Worm (Caenorhabditis elegans) whole organism, L1 larva: ENCODE results near the gene fat-7.

Source experiments
- C34B4.2 ChIP-seq: sonication (generic microtip); optimal IDR thresholded peaks from 2 replicates; lab custom pipeline; 2017; ENCODE audit warnings: mild to moderate bottlenecking, missing genetic modification characterization, missing compliant biosample characterization
- Y116A8C.19 ChIP-seq: sonication (generic microtip); optimal IDR thresholded peaks from 2 replicates; lab custom pipeline; 2016; ENCODE audit warnings: missing compliant biosample characterization, missing genetic modification characterization, borderline replicate concordance
- ama-1 ChIP-seq: fragments of 150-350 bp; optimal IDR thresholded peaks from 2 replicates; lab custom pipeline; 2014
- ceh-8 ChIP-seq: fragments of 200-800 bp; sonication (Bioruptor generic); optimal IDR thresholded peaks from 2 replicates; lab custom pipeline; 2018; ENCODE audit warnings: mild to moderate bottlenecking, missing genetic modification characterization, moderate library complexity, missing compliant biosample characterization
- ceh-90 ChIP-seq: sonication (generic microtip); optimal IDR thresholded peaks from 2 replicates; lab custom pipeline; 2016; ENCODE audit warnings: missing genetic modification characterization, missing compliant biosample characterization
- ces-1 ChIP-seq: fragments of 150-350 bp; optimal IDR thresholded peaks from 2 replicates; lab custom pipeline; 2014; ENCODE audit warnings: missing biosample characterization, missing genetic modification reagents, missing genetic modification characterization
- dsc-1 ChIP-seq: sonication (generic microtip); optimal IDR thresholded peaks from 2 replicates; lab custom pipeline; 2016; ENCODE audit warnings: mild to moderate bottlenecking, missing genetic modification characterization, missing compliant biosample characterization
- elt-2 ChIP-seq: sonication (generic microtip); optimal IDR thresholded peaks from 2 replicates; lab custom pipeline; 2016; ENCODE audit warnings: missing genetic modification characterization, mild to moderate bottlenecking, inconsistent platforms, missing compliant biosample characterization, missing genetic modification reagents
- elt-3 ChIP-seq, 6 experiments: fragments of 150-350 bp in 1 of 6; sonication (generic microtip); optimal IDR thresholded peaks; 2 replicates each; lab custom pipeline; 2017 to 2018; ENCODE audit warnings: missing biosample characterization in 6 of 6, missing genetic modification characterization in 6 of 6, inconsistent platforms in 1 of 6
- hlh-17 ChIP-seq: fragments of 200-800 bp; sonication (Bioruptor generic); optimal IDR thresholded peaks from 2 replicates; lab custom pipeline; 2018; ENCODE audit warnings: missing genetic modification characterization, mild to moderate bottlenecking, missing compliant biosample characterization, moderate library complexity, borderline replicate concordance
- hlh-4 ChIP-seq: sonication (generic microtip); optimal IDR thresholded peaks from 2 replicates; lab custom pipeline; 2016; ENCODE audit warnings: mild to moderate bottlenecking, missing genetic modification characterization, missing compliant biosample characterization
- hpl-2 ChIP-seq: fragments of 150-350 bp; optimal IDR thresholded peaks from 2 replicates; lab custom pipeline; 2014; ENCODE audit warnings: missing biosample characterization, missing genetic modification reagents, missing genetic modification characterization
- irx-1 ChIP-seq: sonication (generic microtip); optimal IDR thresholded peaks from 2 replicates; lab custom pipeline; 2016; ENCODE audit warnings: missing genetic modification characterization, missing compliant biosample characterization
- jun-1 ChIP-seq: fragments of 150-350 bp; optimal IDR thresholded peaks from 2 replicates; lab custom pipeline; 2014; ENCODE audit warnings: missing biosample characterization, missing genetic modification reagents, missing genetic modification characterization
- lin-14 ChIP-seq: fragments of 200-800 bp; sonication (Bioruptor generic); optimal IDR thresholded peaks from 2 replicates; lab custom pipeline; 2018; ENCODE audit warnings: mild to moderate bottlenecking, missing genetic modification characterization, moderate library complexity, missing compliant biosample characterization
- lin-39 ChIP-seq: fragments of 150-350 bp; optimal IDR thresholded peaks from 2 replicates; lab custom pipeline; 2014; ENCODE audit warnings: missing biosample characterization, missing genetic modification reagents, missing genetic modification characterization
- mdl-1 ChIP-seq, 2 experiments: fragments of 150-350 bp; optimal IDR thresholded peaks; 2 replicates each; lab custom pipeline; 2014 to 2017; ENCODE audit warnings: missing biosample characterization in 2 of 2, missing genetic modification characterization in 2 of 2, inconsistent platforms in 1 of 2
- mef-2 ChIP-seq: fragments of 150-350 bp; optimal IDR thresholded peaks from 2 replicates; lab custom pipeline; 2014; ENCODE audit warnings: missing biosample characterization, missing genetic modification characterization
- mep-1 ChIP-seq: fragments of 150-350 bp; optimal IDR thresholded peaks from 2 replicates; lab custom pipeline; 2014; ENCODE audit warnings: missing biosample characterization, missing genetic modification characterization
- nhr-11 ChIP-seq: fragments of 150-350 bp; optimal IDR thresholded peaks from 2 replicates; lab custom pipeline; 2014; ENCODE audit warnings: missing biosample characterization, missing genetic modification characterization
- nhr-12 ChIP-seq: sonication (generic microtip); optimal IDR thresholded peaks from 2 replicates; lab custom pipeline; 2017; ENCODE audit warnings: missing biosample characterization, missing genetic modification characterization
- nhr-19 ChIP-seq: fragments of 200-800 bp; sonication (Bioruptor generic); conservative IDR thresholded peaks from 2 replicates; pipeline ENCODE4 v1.3.6; 2022; ENCODE audit warnings: missing genetic modification characterization, missing compliant biosample characterization
- nhr-20 ChIP-seq: sonication (generic microtip); optimal IDR thresholded peaks from 2 replicates; lab custom pipeline; 2016; ENCODE audit warnings: mild to moderate bottlenecking, missing genetic modification characterization, missing compliant biosample characterization
- nhr-237 ChIP-seq: fragments of 150-350 bp; optimal IDR thresholded peaks from 2 replicates; lab custom pipeline; 2014; ENCODE audit warnings: missing biosample characterization, missing genetic modification characterization
- nhr-71 ChIP-seq: sonication (generic microtip); optimal IDR thresholded peaks from 2 replicates; lab custom pipeline; 2016; ENCODE audit warnings: mild to moderate bottlenecking, missing genetic modification characterization, moderate library complexity, missing compliant biosample characterization
- nhr-85 ChIP-seq: sonication (generic microtip); peaks from one replicate; lab custom pipeline; 2016; ENCODE audit warnings: missing genetic modification characterization, inconsistent platforms, missing compliant biosample characterization
- pax-3 ChIP-seq: fragments of 200-800 bp; sonication (Bioruptor generic); optimal IDR thresholded peaks from 2 replicates; lab custom pipeline; 2018; ENCODE audit warnings: mild to moderate bottlenecking, missing genetic modification characterization, moderate library complexity, missing compliant biosample characterization
- skn-1 ChIP-seq: fragments of 150-350 bp; optimal IDR thresholded peaks from 2 replicates; lab custom pipeline; 2014; ENCODE audit warnings: missing biosample characterization, missing genetic modification characterization
- snpc-4 ChIP-seq: fragments of 150-350 bp; optimal IDR thresholded peaks from 2 replicates; lab custom pipeline; 2014; ENCODE audit warnings: missing biosample characterization, missing genetic modification characterization
- snu-23 ChIP-seq: sonication (generic microtip); optimal IDR thresholded peaks from 2 replicates; lab custom pipeline; 2016; ENCODE audit warnings: missing genetic modification characterization, missing compliant biosample characterization
- swsn-7 ChIP-seq: sonication (generic microtip); optimal IDR thresholded peaks from 2 replicates; lab custom pipeline; 2016; ENCODE audit warnings: missing genetic modification characterization, missing compliant biosample characterization
- tbx-2 ChIP-seq: sonication (generic microtip); optimal IDR thresholded peaks from 2 replicates; lab custom pipeline; 2016; ENCODE audit warnings: missing genetic modification characterization, missing compliant biosample characterization
- unc-130 ChIP-seq: fragments of 150-350 bp; optimal IDR thresholded peaks from 2 replicates; lab custom pipeline; 2017; ENCODE audit warnings: missing biosample characterization, missing genetic modification characterization, inconsistent platforms
- unc-86 ChIP-seq: sonication (generic microtip); optimal IDR thresholded peaks from 2 replicates; lab custom pipeline; 2016; ENCODE audit warnings: missing genetic modification characterization, missing compliant biosample characterization
- zag-1 ChIP-seq: fragments of 150-350 bp; optimal IDR thresholded peaks from 2 replicates; lab custom pipeline; 2014; ENCODE audit warnings: missing biosample characterization, missing genetic modification characterization
- zip-4 ChIP-seq: fragments of 200-800 bp; sonication (Bioruptor generic); optimal IDR thresholded peaks from 2 replicates; lab custom pipeline; 2018; ENCODE audit warnings: mild to moderate bottlenecking, missing genetic modification characterization, moderate library complexity, missing compliant biosample characterization
- ztf-4 ChIP-seq: fragments of 150-350 bp; optimal IDR thresholded peaks from 2 replicates; lab custom pipeline; 2014; ENCODE audit warnings: missing biosample characterization, missing genetic modification characterization

The fat-7 gene

DNA sequence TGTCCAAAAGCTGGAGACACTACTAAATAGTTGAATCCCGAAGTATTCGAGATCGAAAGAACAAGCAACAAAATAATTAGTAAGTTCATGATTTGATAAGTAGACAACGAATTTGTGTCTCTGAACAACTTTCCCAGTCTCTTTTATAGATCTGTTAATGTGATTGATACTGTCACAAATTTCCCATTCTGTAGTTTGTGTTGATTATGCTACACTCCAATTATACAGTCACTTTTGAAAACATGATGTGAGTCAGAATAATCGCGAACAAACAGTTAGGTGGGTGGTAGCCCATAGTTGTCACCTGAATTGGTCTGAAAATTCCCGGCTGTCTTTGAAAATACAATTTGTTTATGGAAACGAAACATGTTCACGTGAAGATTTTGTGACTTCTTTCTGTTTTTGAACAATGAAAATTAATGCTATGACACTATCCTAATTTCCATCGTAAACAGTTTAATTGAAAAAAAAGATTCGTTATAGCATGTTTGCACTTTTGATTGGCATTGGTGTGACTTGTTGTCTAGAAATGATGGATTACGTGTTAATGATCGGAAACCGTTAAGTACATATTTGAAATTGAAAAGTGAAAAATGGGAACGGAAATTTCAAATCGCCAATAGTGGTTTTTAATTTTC lies 10.7 kb upstream of the fat-7 start, which contains the start of gene ugt-41:
ugt-41 (minus strand) TSS at position 119 of the 638 bp plus-strand sequence.
- TF ChIP-seq pax-3 (no peak), lin-14 (peak; percentile 22), snu-23 (GFP tag; lab: Kevin White, UChicago) (no peak), hlh-4 (tag; lab: Kevin White, UChicago) (no peak), mef-2 (tag; lab: Kevin White, UChicago) (no peak), nhr-19 (0 out of 2 replicates have a peak, but pooled peaks have one; percentile 4), zip-4 (GFP tag; lab: Kevin White, UChicago) (no peak), nhr-85 (tag; lab: Kevin White, UChicago) (peak; percentile 52), nhr-20 (tag; lab: Kevin White, UChicago) (peak; percentile 39), elt-3 (tag; optimal IDR thresholded peaks at IDR 0.05; lab: Kevin White, UChicago) (peak in 1 of 6 experiments; percentile 4), nhr-71 (tag; lab: Kevin White, UChicago) (peak; percentile 4), nhr-12 (tag; lab: Kevin White, UChicago) (no peak)

DNA sequence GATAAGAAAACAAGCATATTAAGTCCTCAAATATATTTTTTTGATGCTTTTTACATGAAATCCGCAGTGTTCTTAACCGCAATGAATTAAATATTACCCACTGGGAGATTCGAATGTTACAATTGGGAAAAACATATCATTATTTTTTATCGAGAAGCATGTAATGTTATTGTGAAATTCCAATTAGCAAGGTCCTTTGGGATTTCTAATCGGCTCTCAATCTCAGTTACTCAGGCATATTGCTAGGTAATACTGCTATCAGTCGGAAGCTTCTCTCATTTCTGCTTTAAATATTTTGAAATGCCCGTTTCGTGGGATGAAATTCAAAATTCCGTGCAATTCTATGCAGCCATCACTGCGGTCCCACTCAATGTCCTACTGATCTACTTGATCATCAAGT lies 6.4 kb upstream of the fat-7 start, which contains the start of gene str-204:
str-204 (plus strand) TSS at position 301 of the 400 bp plus-strand sequence.
- TF ChIP-seq unc-130: no peak

DNA sequence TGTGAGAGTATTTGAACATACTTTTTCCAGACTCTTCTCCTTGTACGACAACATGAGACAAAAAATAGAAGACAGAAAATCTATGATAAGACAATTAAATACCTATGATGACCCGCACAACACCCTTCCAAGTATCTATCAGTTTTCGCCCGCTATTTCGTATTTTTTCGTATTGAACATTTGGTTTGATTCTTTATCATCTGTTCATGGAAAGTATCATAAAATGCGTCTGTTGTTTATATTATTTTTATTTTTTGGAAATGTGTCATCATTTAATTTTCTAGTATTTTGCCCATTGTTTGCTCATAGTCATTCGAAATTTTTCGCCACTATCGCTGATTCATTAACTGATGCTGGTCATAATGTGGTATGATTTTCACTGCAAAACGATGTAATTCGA lies 4.1 kb upstream of the fat-7 start, which contains the start of gene ugt-39:
ugt-39 (plus strand) TSS at position 54 of the 400 bp plus-strand sequence.
- TF ChIP-seq nhr-19 (no peak), zag-1 (no peak), irx-1 (tag; lab: Kevin White, UChicago) (no peak), unc-86 (tag; lab: Kevin White, UChicago) (no peak), lin-14 (peak; percentile 41), hlh-17 (GFP tag; lab: Kevin White, UChicago) (no peak), nhr-237 (tag; lab: Kevin White, UChicago) (no peak), snu-23 (GFP tag; lab: Kevin White, UChicago) (peak; percentile 5), swsn-7 (tag; lab: Kevin White, UChicago) (no peak), ces-1 (GFP tag; lab: Kevin White, UChicago) (no peak), elt-2 (peak; percentile 62), nhr-20 (tag; lab: Kevin White, UChicago) (peak; percentile 20), elt-3 (tag; optimal IDR thresholded peaks at IDR 0.05; lab: Kevin White, UChicago) (peak in 3 of 6 experiments; percentile 17 to 42 (median 41)), dsc-1 (tag; lab: Kevin White, UChicago) (no peak), mdl-1 (tag; optimal IDR thresholded peaks at IDR 0.05; lab: Kevin White, UChicago) (no peak), hpl-2 (GFP tag; lab: Kevin White, UChicago) (no peak), skn-1 (tag; lab: Kevin White, UChicago) (no peak), tbx-2 (tag; lab: Kevin White, UChicago) (no peak), nhr-12 (tag; lab: Kevin White, UChicago) (no peak)

DNA sequence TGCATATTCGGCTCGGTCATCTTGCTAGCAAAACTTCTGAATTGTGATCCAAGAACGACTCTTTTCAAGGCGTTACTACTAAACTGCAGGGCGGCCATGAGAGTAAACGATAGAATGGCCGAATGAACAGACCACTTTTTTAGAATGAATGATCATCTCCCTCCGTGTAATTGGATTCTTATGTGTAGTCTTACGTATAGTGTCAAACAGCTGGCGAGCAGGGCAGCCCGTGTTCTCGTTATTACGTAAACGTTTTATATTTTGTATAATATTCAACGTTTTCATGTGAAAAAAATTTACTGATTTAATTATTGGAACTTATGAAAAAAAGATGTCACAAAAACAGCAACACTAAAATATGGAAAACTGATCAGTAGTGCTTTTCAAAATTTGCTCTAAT lies 3.1 kb upstream of the fat-7 start, which contains the start of gene F10D2.10:
F10D2.10 (minus strand) TSS at position 101 of the 400 bp plus-strand sequence.
- TF ChIP-seq dsc-1 (tag; lab: Kevin White, UChicago) (no peak), C34B4.2 (tag; lab: Kevin White, UChicago) (no peak), jun-1 (tag; lab: Kevin White, UChicago) (no peak), lin-39 (tag; lab: Kevin White, UChicago) (no peak), ceh-8 (GFP tag; lab: Kevin White, UChicago) (no peak), snpc-4 (tag; lab: Kevin White, UChicago) (no peak), mep-1 (tag; lab: Kevin White, UChicago) (no peak), ama-1 (lab: Kevin White, UChicago) (no peak), ceh-90 (tag; lab: Kevin White, UChicago) (no peak), nhr-237 (tag; lab: Kevin White, UChicago) (no peak), ces-1 (GFP tag; lab: Kevin White, UChicago) (no peak), nhr-71 (tag; lab: Kevin White, UChicago) (no peak), nhr-12 (tag; lab: Kevin White, UChicago) (no peak), elt-3 (tag; optimal IDR thresholded peaks at IDR 0.05; lab: Kevin White, UChicago) (no peak), Y116A8C.19 (tag; lab: Kevin White, UChicago) (no peak), ztf-4 (tag; lab: Kevin White, UChicago) (no peak), nhr-11 (tag; lab: Kevin White, UChicago) (no peak)
- TF ChIP-seq, all 84 proteins: peak for 0
